Fruit fly (Drosophila melanogaster): ENCODE results near the gene Drsl2.

DNA sequence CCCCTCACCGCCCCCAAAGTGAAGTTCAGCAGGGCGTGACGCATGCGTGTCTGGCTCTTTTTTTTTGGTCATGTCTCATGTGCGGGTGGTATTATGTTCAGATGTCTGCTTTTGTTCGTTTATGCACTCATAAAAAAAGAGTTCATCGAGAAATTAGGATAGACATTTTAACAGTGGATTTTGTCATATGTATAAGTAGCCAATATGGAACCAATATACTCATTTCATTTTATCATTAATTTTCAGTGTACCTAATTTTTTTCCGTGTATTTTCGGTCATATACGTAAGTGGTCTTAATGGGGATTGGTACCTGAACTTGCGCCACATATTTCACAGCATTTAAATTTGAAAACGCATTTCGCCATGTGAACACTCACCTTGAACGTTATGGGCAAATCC is 13.8 kb upstream of the Drsl2 start:
- TF ChIP-seq Sox102F (GFP tag; optimal IDR thresholded peaks at IDR 0.05) (peak; percentile 69), lz (GFP tag; optimal IDR thresholded peaks at IDR 0.05) (peak; percentile 67), CG6792 (GFP tag; optimal IDR thresholded peaks at IDR 0.05) (peak; percentile 57), vri (GFP tag; optimal IDR thresholded peaks at IDR 0.05) (peak; percentile 32), Eip78C (GFP tag) (peak; percentile 69), dac (GFP tag; optimal IDR thresholded peaks at IDR 0.05) (no peak), CG32006 (GFP tag; optimal IDR thresholded peaks at IDR 0.05) (peak; percentile 43), Hr4 (GFP tag; optimal IDR thresholded peaks at IDR 0.05) (peak; percentile 53)
